Worm (Caenorhabditis elegans): ENCODE results near the gene Y38H6C.23.

The Y38H6C.23 gene

DNA sequence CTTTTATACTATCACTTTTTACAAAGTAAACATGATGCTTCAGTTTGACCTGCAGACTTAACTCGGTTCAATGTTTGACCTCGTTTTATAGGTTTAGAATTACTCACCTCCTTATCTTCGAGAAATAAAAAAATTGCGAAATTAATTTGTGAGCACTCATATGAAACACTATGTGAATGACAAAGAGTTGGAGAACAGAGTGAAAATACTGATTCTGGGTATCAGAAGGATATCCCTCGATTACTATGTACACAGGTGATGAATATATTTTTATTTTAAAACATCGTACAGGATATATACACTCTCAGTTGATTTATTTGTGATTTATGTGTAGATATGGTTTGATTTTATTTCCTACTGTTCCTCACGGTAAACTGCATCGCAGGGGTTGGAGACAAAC, at the start of gene Y38H6C.23:
Gene Y38H6C.23, minus strand, starts transcription at position 101 of the 400 bp plus-strand sequence.
- TF ChIP-seq T22C8.4 (GFP tag; IDR thresholded peaks at IDR 0.05) (no peak), ztf-23 (GFP tag; IDR thresholded peaks at IDR 0.05) (no peak), ref-1 (GFP tag; conservative IDR thresholded peaks at IDR 0.05) (no peak), tab-1 (GFP tag; IDR thresholded peaks at IDR 0.05) (no peak), cog-1 (tag; optimal IDR thresholded peaks at IDR 0.05) (no peak), flt-1 (GFP tag; IDR thresholded peaks at IDR 0.05) (no peak)

DNA sequence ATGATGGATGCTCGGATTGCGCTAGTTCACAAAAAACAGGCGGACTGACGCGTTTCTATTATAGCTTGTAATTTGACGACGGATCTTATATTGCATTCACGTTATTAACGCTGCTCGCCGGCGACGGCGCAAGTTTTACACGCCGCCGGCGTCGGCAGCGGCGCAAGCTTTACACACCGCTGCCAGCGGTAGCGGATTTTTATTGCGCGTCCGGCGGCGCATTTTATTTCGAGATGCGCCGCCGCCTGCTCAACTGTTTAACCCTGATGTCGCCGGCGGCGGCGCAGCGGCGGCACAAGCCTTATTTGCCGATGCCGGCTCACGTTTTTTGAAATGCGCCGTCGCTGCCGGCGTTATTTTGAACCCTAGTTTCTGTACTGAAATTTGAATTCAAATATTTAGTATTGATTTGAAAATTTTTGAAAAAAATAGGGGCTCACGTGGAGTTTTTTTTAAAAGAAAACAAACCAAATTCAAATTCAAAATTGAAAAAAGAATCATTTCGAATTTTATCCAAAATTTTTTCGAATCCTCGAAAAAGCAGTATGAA, 48.5 kb upstream of the Y38H6C.23 start, which contains the start of gene ttr-57:
Gene ttr-57, plus strand, starts transcription at position 500 of the 550 bp plus-strand sequence.
- no peak for TF ChIP-seq flt-1 (GFP tag; IDR thresholded peaks at IDR 0.05)
- TF ChIP-seq T22C8.4 (GFP tag; IDR thresholded peaks at IDR 0.05), result no peak
- TF ChIP-seq tab-1 (GFP tag; IDR thresholded peaks at IDR 0.05), result no peak
- no peak for TF ChIP-seq klf-2 (GFP tag; conservative IDR thresholded peaks at IDR 0.05)
- no peak for TF ChIP-seq ztf-29 (GFP tag; IDR thresholded peaks at IDR 0.05)
- TF ChIP-seq cog-1 (tag; optimal IDR thresholded peaks at IDR 0.05), result no peak
- TF ChIP-seq ref-1 (GFP tag; conservative IDR thresholded peaks at IDR 0.05), result no peak
- no peak for TF ChIP-seq ztf-23 (GFP tag; IDR thresholded peaks at IDR 0.05)
- no peak for TF ChIP-seq med-1 (GFP tag; optimal IDR thresholded peaks at IDR 0.05; ENCODE audit: insufficient read depth)

DNA sequence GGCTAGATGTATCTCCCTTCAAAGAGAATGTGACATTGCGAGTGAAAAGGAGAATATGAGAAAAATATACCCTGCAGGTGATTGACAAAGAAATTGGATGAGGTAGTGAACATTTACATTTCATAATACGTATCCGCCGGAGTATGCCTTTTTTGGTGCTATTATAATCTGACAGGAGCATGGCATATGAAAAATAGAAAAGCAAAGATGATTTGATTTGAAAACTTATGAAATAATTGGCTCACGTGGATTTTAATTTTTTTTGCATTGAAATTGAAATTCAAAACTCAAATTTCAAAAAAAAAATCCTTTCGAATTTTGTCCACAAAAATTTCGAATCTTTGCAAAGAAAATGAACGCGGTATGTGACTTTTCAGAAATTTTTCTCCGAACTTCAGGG, 46.9 kb upstream of the Y38H6C.23 start, which contains the start of gene ttr-11:
Gene ttr-11, plus strand, starts transcription at position 301 of the 400 bp plus-strand sequence.
- TF ChIP-seq klf-2 (GFP tag; conservative IDR thresholded peaks at IDR 0.05), result no peak
- no peak for TF ChIP-seq tab-1 (GFP tag; IDR thresholded peaks at IDR 0.05)

ce11 chrV:20600704-20601103, 44.5 kb upstream of the Y38H6C.23 start:
- TF ChIP-seq med-1 (GFP tag; optimal IDR thresholded peaks at IDR 0.05; ENCODE audit: insufficient read depth) (no peak), klf-2 (GFP tag; conservative IDR thresholded peaks at IDR 0.05) (no peak), ztf-29 (GFP tag; IDR thresholded peaks at IDR 0.05) (no peak), T22C8.4 (GFP tag; IDR thresholded peaks at IDR 0.05) (no peak), flt-1 (GFP tag; IDR thresholded peaks at IDR 0.05) (no peak), tab-1 (GFP tag; IDR thresholded peaks at IDR 0.05) (no peak), cog-1 (tag; optimal IDR thresholded peaks at IDR 0.05) (no peak), ztf-23 (GFP tag; IDR thresholded peaks at IDR 0.05) (no peak), ref-1 (GFP tag; conservative IDR thresholded peaks at IDR 0.05) (no peak)

DNA sequence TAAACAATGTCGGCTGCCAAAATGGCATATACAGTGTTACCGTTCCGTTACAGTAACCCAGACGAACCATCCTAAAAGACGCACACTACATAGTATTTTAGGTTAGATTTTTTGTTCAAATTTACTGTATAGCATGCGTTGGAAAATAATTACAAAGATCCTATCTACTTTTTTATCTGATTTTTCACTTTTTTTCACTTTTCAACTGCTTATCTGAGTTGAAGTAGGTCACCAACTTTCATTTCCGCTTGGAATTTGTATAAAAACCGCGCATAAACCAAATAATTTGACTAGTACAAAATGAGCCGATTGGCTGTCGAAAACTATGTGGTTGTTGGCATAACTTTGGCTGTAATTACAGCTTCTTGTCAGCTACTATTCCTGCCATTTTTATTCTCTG, 43.6 kb upstream of the Y38H6C.23 start, which contains the start of gene col-163:
Gene col-163, plus strand, starts transcription at position 301 of the 400 bp plus-strand sequence.
- TF ChIP-seq klf-2 (GFP tag; conservative IDR thresholded peaks at IDR 0.05), result no peak
- no peak for TF ChIP-seq ztf-23 (GFP tag; IDR thresholded peaks at IDR 0.05)
- TF ChIP-seq flt-1 (GFP tag; IDR thresholded peaks at IDR 0.05), result no peak
- TF ChIP-seq ztf-29 (GFP tag; IDR thresholded peaks at IDR 0.05), result no peak
- TF ChIP-seq tab-1 (GFP tag; IDR thresholded peaks at IDR 0.05), result no peak
- no peak for TF ChIP-seq med-1 (GFP tag; optimal IDR thresholded peaks at IDR 0.05; ENCODE audit: insufficient read depth)
- TF ChIP-seq T22C8.4 (GFP tag; IDR thresholded peaks at IDR 0.05), result no peak
- TF ChIP-seq cog-1 (tag; optimal IDR thresholded peaks at IDR 0.05), result no peak
- no peak for TF ChIP-seq ref-1 (GFP tag; conservative IDR thresholded peaks at IDR 0.05)

DNA sequence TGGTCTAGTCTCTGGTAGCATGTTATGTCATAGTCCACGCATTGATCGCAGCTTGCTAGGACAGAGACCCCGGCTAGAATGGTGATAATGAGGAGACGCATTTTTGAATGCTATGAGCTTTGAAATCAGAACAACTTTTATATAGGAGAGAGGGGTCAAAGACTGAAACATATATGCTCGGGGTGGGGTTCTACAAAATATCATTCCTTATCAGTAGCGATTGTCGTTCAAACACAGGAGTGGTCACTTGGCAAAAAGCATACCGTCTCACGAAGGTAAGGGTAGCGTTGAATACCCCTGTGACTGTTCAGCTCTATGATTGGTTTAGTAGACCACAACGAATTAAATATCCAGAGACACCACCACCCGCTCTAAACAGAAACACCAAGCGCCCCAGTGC, 40.9 kb upstream of the Y38H6C.23 start, which contains the start of gene F46B3.1:
Gene F46B3.1, minus strand, starts transcription at position 101 of the 400 bp plus-strand sequence.
- TF ChIP-seq med-1 (GFP tag; optimal IDR thresholded peaks at IDR 0.05; ENCODE audit: insufficient read depth), result no peak
- no peak for TF ChIP-seq flt-1 (GFP tag; IDR thresholded peaks at IDR 0.05)
- TF ChIP-seq ztf-29 (GFP tag; IDR thresholded peaks at IDR 0.05), result no peak
- no peak for TF ChIP-seq klf-2 (GFP tag; conservative IDR thresholded peaks at IDR 0.05)
- TF ChIP-seq ztf-23 (GFP tag; IDR thresholded peaks at IDR 0.05), result no peak
- no peak for TF ChIP-seq cog-1 (tag; optimal IDR thresholded peaks at IDR 0.05)
- no peak for TF ChIP-seq T22C8.4 (GFP tag; IDR thresholded peaks at IDR 0.05)
- no peak for TF ChIP-seq ref-1 (GFP tag; conservative IDR thresholded peaks at IDR 0.05)
- no peak for TF ChIP-seq tab-1 (GFP tag; IDR thresholded peaks at IDR 0.05)

ce11 chrV:20595653-20596052, 39.5 kb upstream of the Y38H6C.23 start, which contains the start of gene F26F2.11:
Gene F26F2.11, minus strand, starts transcription at chrV:20595753.
- TF ChIP-seq ztf-29 (GFP tag; IDR thresholded peaks at IDR 0.05) (no peak), cog-1 (tag; optimal IDR thresholded peaks at IDR 0.05) (no peak), klf-2 (GFP tag; conservative IDR thresholded peaks at IDR 0.05) (no peak), T22C8.4 (GFP tag; IDR thresholded peaks at IDR 0.05) (no peak), ref-1 (GFP tag; conservative IDR thresholded peaks at IDR 0.05) (no peak)

DNA sequence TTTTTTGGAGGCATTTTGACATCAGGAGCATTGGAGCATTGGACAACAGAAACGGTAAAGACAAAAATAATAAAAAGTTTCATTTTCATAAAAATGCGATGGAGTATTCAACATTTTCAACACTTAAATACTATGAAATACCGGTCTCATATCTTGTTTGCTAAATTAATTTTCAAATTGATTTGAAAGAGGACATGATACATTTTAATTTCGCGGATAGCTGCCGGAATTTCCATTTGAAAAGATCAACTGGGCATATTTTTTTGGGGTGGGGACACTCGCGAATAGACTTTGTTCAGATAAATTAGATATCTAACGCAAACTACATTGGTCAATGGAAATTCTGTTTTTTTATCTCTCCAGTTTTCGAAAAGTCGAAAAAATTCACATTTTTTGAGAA, 38.6 kb upstream of the Y38H6C.23 start, which contains the start of gene F26F2.10:
Gene F26F2.10, minus strand, starts transcription at position 101 of the 400 bp plus-strand sequence.
- no peak for TF ChIP-seq T22C8.4 (GFP tag; IDR thresholded peaks at IDR 0.05)
- TF ChIP-seq ref-1 (GFP tag; conservative IDR thresholded peaks at IDR 0.05), result no peak
- no peak for TF ChIP-seq med-1 (GFP tag; optimal IDR thresholded peaks at IDR 0.05; ENCODE audit: insufficient read depth)
- no peak for TF ChIP-seq klf-2 (GFP tag; conservative IDR thresholded peaks at IDR 0.05)
- TF ChIP-seq tab-1 (GFP tag; IDR thresholded peaks at IDR 0.05), result no peak
- TF ChIP-seq flt-1 (GFP tag; IDR thresholded peaks at IDR 0.05), result no peak
- no peak for TF ChIP-seq ztf-23 (GFP tag; IDR thresholded peaks at IDR 0.05)
- TF ChIP-seq cog-1 (tag; optimal IDR thresholded peaks at IDR 0.05), result no peak
- no peak for TF ChIP-seq ztf-29 (GFP tag; IDR thresholded peaks at IDR 0.05)

- TF ChIP-seq tab-1 (GFP tag; IDR thresholded peaks at IDR 0.05) (peak; percentile 69; the same call in 1 of the 2 replicates), cog-1 (tag; optimal IDR thresholded peaks at IDR 0.05) (peak; percentile 81), ztf-23 (GFP tag; IDR thresholded peaks at IDR 0.05) (peak; percentile 56; the same call in 1 of the 2 replicates), med-1 (GFP tag; optimal IDR thresholded peaks at IDR 0.05; ENCODE audit: insufficient read depth) (no peak), flt-1 (GFP tag; IDR thresholded peaks at IDR 0.05) (0 out of 2 replicates have a peak, but pooled peaks have one; percentile 50), ztf-29 (GFP tag; IDR thresholded peaks at IDR 0.05) (no peak), T22C8.4 (GFP tag; IDR thresholded peaks at IDR 0.05) (no peak), ref-1 (GFP tag; conservative IDR thresholded peaks at IDR 0.05) (no peak), klf-2 (GFP tag; conservative IDR thresholded peaks at IDR 0.05) (no peak)
These were observed 24.4 kb upstream of the Y38H6C.23 start, which contains the start of gene F26F2.7 for ce11 chrV:20580511-20581040. Gene F26F2.7, plus strand, starts transcription at chrV:20580990.

All from whole organism, midembryonic.